Worm (Caenorhabditis elegans) whole organism, young adult: ENCODE measurements around the gene nrde-4.
A peak's percentile ranks its signal among the peaks of the same experiment; 100 is the strongest.

ENCODE experiments used
- C06A6.2 ChIP-seq: fragments of 200-800 bp; sonication (Bioruptor generic); conservative IDR thresholded peaks from 2 replicates; pipeline ENCODE4 v1.3.6; 2022; ENCODE audit warnings: missing genetic modification characterization, missing compliant biosample characterization
- C17E4.6 ChIP-seq: fragments of 200-800 bp; sonication (Bioruptor generic); IDR thresholded peaks from 2 replicates; pipeline ENCODE4 v1.3.6; 2022; ENCODE audit warnings: missing genetic modification reagents, missing genetic modification characterization, missing compliant biosample characterization
- D2030.7 ChIP-seq: fragments of 200-800 bp; sonication (Bioruptor generic); IDR thresholded peaks from 2 replicates; pipeline ENCODE4 v1.3.6; 2022; ENCODE audit warnings: missing genetic modification reagents, missing genetic modification characterization, missing compliant biosample characterization
- F10E7.11 ChIP-seq: sonication (generic microtip); optimal IDR thresholded peaks from 2 replicates; lab custom pipeline; 2017; ENCODE audit warnings: mild to moderate bottlenecking, missing genetic modification characterization, moderate library complexity, missing compliant biosample characterization
- F23B12.7 ChIP-seq: sonication (generic microtip); optimal IDR thresholded peaks from 2 replicates; lab custom pipeline; 2017; ENCODE audit warnings: missing genetic modification characterization, mild to moderate bottlenecking, missing compliant biosample characterization, antibody characterized with exemption, moderate library complexity; ENCODE audit not compliant: insufficient read depth
- F52B5.7 ChIP-seq: sonication (generic microtip); optimal IDR thresholded peaks from 2 replicates; lab custom pipeline; 2016; ENCODE audit warnings: mild to moderate bottlenecking, missing genetic modification characterization, missing compliant biosample characterization
- F57A8.1 ChIP-seq: fragments of 200-800 bp; sonication (Bioruptor generic); optimal IDR thresholded peaks from 2 replicates; lab custom pipeline; 2018; ENCODE audit warnings: mild to moderate bottlenecking, missing genetic modification characterization, moderate library complexity, missing compliant biosample characterization
- T26A5.8 ChIP-seq: sonication (generic microtip); optimal IDR thresholded peaks from 2 replicates; lab custom pipeline; 2016; ENCODE audit warnings: missing genetic modification characterization, missing compliant biosample characterization
- Y53F4B.3 ChIP-seq: fragments of 200-800 bp; sonication (Bioruptor generic); IDR thresholded peaks from 2 replicates; pipeline ENCODE4 v1.3.6; 2022; ENCODE audit warnings: missing genetic modification reagents, missing genetic modification characterization, missing compliant biosample characterization
- Y95B8A.8 ChIP-seq: fragments of 200-800 bp; sonication (Bioruptor generic); IDR thresholded peaks from 2 replicates; pipeline ENCODE4 v1.3.6; 2022; ENCODE audit warnings: missing genetic modification reagents, missing genetic modification characterization, missing compliant biosample characterization
- ama-1 ChIP-seq, 3 experiments: fragments of 150-350 bp in 1 of 3; sonication (generic microtip) in 2 of 3; optimal IDR thresholded peaks; 2 replicates each; lab custom pipeline; 2014 to 2018; ENCODE audit warnings: missing biosample characterization in 2 of 3, missing genetic modification characterization in 2 of 3, missing genetic modification reagents in 2 of 3
- aptf-2 ChIP-seq: fragments of 200-800 bp; sonication (Bioruptor generic); conservative IDR thresholded peaks from 2 replicates; pipeline ENCODE4 v1.3.6; 2022; ENCODE audit warnings: missing genetic modification reagents, missing genetic modification characterization, missing compliant biosample characterization
- athp-1 ChIP-seq: sonication (generic microtip); optimal IDR thresholded peaks from 2 replicates; lab custom pipeline; 2017; ENCODE audit warnings: mild to moderate bottlenecking, missing genetic modification characterization, missing compliant biosample characterization
- attf-5 ChIP-seq: fragments of 200-800 bp; sonication (Bioruptor generic); optimal IDR thresholded peaks from 2 replicates; lab custom pipeline; 2018; ENCODE audit warnings: mild to moderate bottlenecking, missing genetic modification characterization, missing compliant biosample characterization
- bed-1 ChIP-seq: fragments of 200-800 bp; sonication (Bioruptor generic); IDR thresholded peaks from 2 replicates; pipeline ENCODE4 v1.3.6; 2022; ENCODE audit warnings: missing genetic modification reagents, missing genetic modification characterization, missing compliant biosample characterization
- ccch-3 ChIP-seq: fragments of 200-800 bp; sonication (Bioruptor generic); optimal IDR thresholded peaks from 2 replicates; lab custom pipeline; 2018; ENCODE audit warnings: mild to moderate bottlenecking, missing genetic modification characterization, missing compliant biosample characterization
- ceh-100 ChIP-seq: fragments of 200-800 bp; sonication (Bioruptor generic); IDR thresholded peaks from 2 replicates; pipeline ENCODE4 v1.3.6; 2022; ENCODE audit warnings: missing genetic modification reagents, missing genetic modification characterization, missing compliant biosample characterization
- ceh-58 ChIP-seq: fragments of 200-800 bp; sonication (Bioruptor generic); IDR thresholded peaks from 2 replicates; pipeline ENCODE4 v1.3.6; 2022; ENCODE audit warnings: missing genetic modification characterization, missing compliant biosample characterization
- ceh-91 ChIP-seq: fragments of 200-800 bp; sonication (Bioruptor generic); IDR thresholded peaks from 2 replicates; pipeline ENCODE4 v1.3.6; 2022; ENCODE audit warnings: missing genetic modification reagents, missing genetic modification characterization, missing compliant biosample characterization
- die-1 ChIP-seq: sonication (generic microtip); optimal IDR thresholded peaks from 2 replicates; lab custom pipeline; 2016; ENCODE audit warnings: missing genotype, mild to moderate bottlenecking, missing genetic modification characterization, missing compliant biosample characterization
- dpff-1 ChIP-seq: sonication (generic microtip); optimal IDR thresholded peaks from 2 replicates; lab custom pipeline; 2017; ENCODE audit warnings: mild to moderate bottlenecking, missing genetic modification characterization, missing compliant biosample characterization
- egl-18 ChIP-seq: fragments of 200-800 bp; sonication (Bioruptor generic); IDR thresholded peaks from 2 replicates; pipeline ENCODE4 v1.3.6; 2022; ENCODE audit warnings: missing genetic modification reagents, missing genetic modification characterization, missing compliant biosample characterization
- egl-44 ChIP-seq: fragments of 200-800 bp; sonication (Bioruptor generic); IDR thresholded peaks from 2 replicates; pipeline ENCODE4 v1.3.6; 2022; ENCODE audit warnings: missing genetic modification reagents, missing genetic modification characterization, missing compliant biosample characterization
- egrh-3 ChIP-seq: fragments of 200-800 bp; sonication (Bioruptor generic); IDR thresholded peaks from 2 replicates; pipeline ENCODE4 v1.3.6; 2022; ENCODE audit warnings: missing genetic modification reagents, missing genetic modification characterization, missing compliant biosample characterization
- ets-4 ChIP-seq: fragments of 200-800 bp; sonication (Bioruptor generic); optimal IDR thresholded peaks from 2 replicates; lab custom pipeline; 2018; ENCODE audit warnings: mild to moderate bottlenecking, missing genetic modification characterization, missing compliant biosample characterization
- gei-17 ChIP-seq: fragments of 200-800 bp; sonication (Bioruptor generic); optimal IDR thresholded peaks from 2 replicates; lab custom pipeline; 2018; ENCODE audit warnings: mild to moderate bottlenecking, missing genetic modification characterization, missing compliant biosample characterization
- hlh-26 ChIP-seq: fragments of 200-800 bp; sonication (Bioruptor generic); conservative IDR thresholded peaks from 2 replicates; pipeline ENCODE4 v1.3.6; 2022; ENCODE audit warnings: missing genetic modification reagents, missing genetic modification characterization, missing compliant biosample characterization
- hmg-1.2 ChIP-seq: fragments of 200-800 bp; sonication (Bioruptor generic); IDR thresholded peaks from 2 replicates; pipeline ENCODE4 v1.3.6; 2022; ENCODE audit warnings: missing genetic modification reagents, missing genetic modification characterization, missing compliant biosample characterization
- lag-1 ChIP-seq: fragments of 200-800 bp; sonication (Bioruptor generic); IDR thresholded peaks from 2 replicates; pipeline ENCODE4 v1.3.6; 2022; ENCODE audit warnings: missing genetic modification reagents, missing genetic modification characterization, missing compliant biosample characterization
- lin-35 ChIP-seq, 3 experiments: fragments of 150-350 bp in 2 of 3; sonication (generic microtip) in 1 of 3; optimal IDR thresholded peaks; 2 replicates each; lab custom pipeline; 2014 to 2018; ENCODE audit warnings: missing biosample characterization in 3 of 3, missing genetic modification characterization in 3 of 3, missing genetic modification reagents in 3 of 3
- lin-40 ChIP-seq: sonication (generic microtip); optimal IDR thresholded peaks from 2 replicates; lab custom pipeline; 2016; ENCODE audit warnings: missing genetic modification characterization, mild to moderate bottlenecking, missing compliant biosample characterization, missing genotype, missing genetic modification reagents
- lsy-27 ChIP-seq: sonication (generic microtip); optimal IDR thresholded peaks from 2 replicates; lab custom pipeline; 2017; ENCODE audit warnings: missing genetic modification characterization, mild to moderate bottlenecking, missing compliant biosample characterization, antibody characterized with exemption, missing genotype, borderline replicate concordance; ENCODE audit not compliant: insufficient read depth
- madf-10 ChIP-seq: sonication (generic microtip); optimal IDR thresholded peaks from 2 replicates; lab custom pipeline; 2016; ENCODE audit warnings: mild to moderate bottlenecking, missing genetic modification characterization, missing compliant biosample characterization
- mcd-1 ChIP-seq: fragments of 200-800 bp; sonication (Bioruptor generic); IDR thresholded peaks from 2 replicates; pipeline ENCODE4 v1.3.6; 2022; ENCODE audit warnings: missing genetic modification reagents, missing genetic modification characterization, missing compliant biosample characterization
- mel-28 ChIP-seq: sonication (generic microtip); optimal IDR thresholded peaks from 2 replicates; lab custom pipeline; 2016; ENCODE audit warnings: borderline replicate concordance, mild to moderate bottlenecking, missing genetic modification characterization, missing compliant biosample characterization
- nhr-27 ChIP-seq: fragments of 200-800 bp; sonication (Bioruptor generic); optimal IDR thresholded peaks from 2 replicates; lab custom pipeline; 2018; ENCODE audit warnings: mild to moderate bottlenecking, missing genetic modification characterization, moderate library complexity, missing compliant biosample characterization
- nhr-80 ChIP-seq: sonication (generic microtip); optimal IDR thresholded peaks from 2 replicates; lab custom pipeline; 2016; ENCODE audit warnings: missing genetic modification characterization, missing compliant biosample characterization
- nhr-90 ChIP-seq: sonication (generic microtip); optimal IDR thresholded peaks from 2 replicates; lab custom pipeline; 2016; ENCODE audit warnings: missing genotype, mild to moderate bottlenecking, missing genetic modification characterization, missing compliant biosample characterization
- rcor-1 ChIP-seq: fragments of 200-800 bp; sonication (Bioruptor generic); IDR thresholded peaks from 2 replicates; pipeline ENCODE4 v1.3.6; 2022; ENCODE audit warnings: missing genetic modification reagents, missing genetic modification characterization, missing compliant biosample characterization
- rec-8 ChIP-seq, 2 experiments: sonication (generic microtip); optimal IDR thresholded peaks; 2 replicates each; lab custom pipeline; 2016; ENCODE audit warnings: mild to moderate bottlenecking in 2 of 2, missing genetic modification characterization in 2 of 2, missing genetic modification reagents in 2 of 2, missing genotype in 2 of 2, missing biosample characterization in 1 of 2, missing compliant biosample characterization in 1 of 2, moderate library complexity in 1 of 2
- snpc-3.4 ChIP-seq: sonication (generic microtip); optimal IDR thresholded peaks from 2 replicates; lab custom pipeline; 2017; ENCODE audit warnings: missing genetic modification characterization, mild to moderate bottlenecking, missing compliant biosample characterization, antibody characterized with exemption, moderate library complexity, missing genotype, missing genetic modification reagents
- tbx-9 ChIP-seq: sonication (generic microtip); optimal IDR thresholded peaks from 2 replicates; lab custom pipeline; 2016; ENCODE audit warnings: borderline replicate concordance, missing genetic modification characterization, inconsistent platforms, missing compliant biosample characterization
- tlf-1 ChIP-seq: fragments of 200-800 bp; sonication (Bioruptor generic); optimal IDR thresholded peaks from 2 replicates; lab custom pipeline; 2018; ENCODE audit warnings: mild to moderate bottlenecking, missing genetic modification characterization, missing compliant biosample characterization
- zfh-2 ChIP-seq: fragments of 200-800 bp; sonication (Bioruptor generic); conservative IDR thresholded peaks from 2 replicates; pipeline ENCODE4 v1.3.6; 2022; ENCODE audit warnings: missing genetic modification reagents, missing genetic modification characterization, missing compliant biosample characterization
- ztf-25 ChIP-seq: fragments of 200-800 bp; sonication (Bioruptor generic); IDR thresholded peaks from 2 replicates; pipeline ENCODE4 v1.3.6; 2022; ENCODE audit warnings: missing genetic modification reagents, missing genetic modification characterization, missing compliant biosample characterization
- ztf-26 ChIP-seq: sonication (generic microtip); optimal IDR thresholded peaks from 2 replicates; lab custom pipeline; 2017; ENCODE audit warnings: missing genetic modification characterization, missing compliant biosample characterization
- ztf-28 ChIP-seq: fragments of 200-800 bp; sonication (Bioruptor generic); IDR thresholded peaks from 2 replicates; pipeline ENCODE4 v1.3.6; 2022; ENCODE audit warnings: missing genetic modification reagents, missing genetic modification characterization, missing compliant biosample characterization
- ztf-3 ChIP-seq: fragments of 200-800 bp; sonication (Bioruptor generic); optimal IDR thresholded peaks from 2 replicates; lab custom pipeline; 2018; ENCODE audit warnings: mild to moderate bottlenecking, missing genetic modification characterization, missing compliant biosample characterization

The nrde-4 gene

DNA sequence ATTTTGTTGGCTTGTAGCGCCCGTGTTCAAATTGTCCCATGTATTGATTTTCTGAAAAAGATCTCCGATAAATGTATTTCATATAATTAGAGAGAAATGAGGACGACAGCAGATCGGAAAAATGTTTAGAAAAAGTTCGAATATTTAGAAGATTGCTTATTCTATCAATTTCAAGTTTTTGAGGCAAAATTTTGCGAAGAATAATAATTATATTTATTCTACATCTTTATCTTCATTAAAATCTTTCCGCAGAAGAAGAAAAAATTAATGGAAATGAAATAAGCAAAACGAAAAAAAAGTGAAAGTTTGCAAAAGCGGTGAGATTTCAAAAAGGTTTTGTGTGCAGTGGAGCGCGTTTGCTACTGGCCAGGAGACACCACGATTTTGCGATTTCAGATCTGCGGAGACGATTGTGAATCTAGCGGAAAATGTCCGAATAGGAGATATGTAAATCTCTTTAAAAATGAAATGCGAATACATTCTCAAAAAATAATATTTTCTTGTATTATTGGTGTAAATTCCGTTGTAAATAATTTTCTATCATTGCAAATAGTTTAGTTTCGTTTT lies at the start of gene nrde-4 (continued):
- TF ChIP-seq zfh-2 (GFP tag; lab: Robert Waterston, UW) = no peak
- no peak for TF ChIP-seq ceh-58 (GFP tag; lab: Robert Waterston, UW)
- TF ChIP-seq egl-18 (GFP tag; lab: Robert Waterston, UW) = no peak
- TF ChIP-seq dpff-1 (tag; lab: Kevin White, UChicago) = no peak
- no peak for TF ChIP-seq ztf-26 (tag; lab: Kevin White, UChicago)
- TF ChIP-seq D2030.7 (GFP tag; lab: Robert Waterston, UW) = peak; percentile 40; the same call in 1 of the 2 replicates
- TF ChIP-seq ztf-3 (GFP tag; lab: Kevin White, UChicago) = no peak
- no peak for TF ChIP-seq nhr-27 (tag; lab: Kevin White, UChicago)
- peak; percentile 96 for TF ChIP-seq ceh-100 (GFP tag; lab: Robert Waterston, UW)
- TF ChIP-seq athp-1 = no peak
- TF ChIP-seq tlf-1 = no peak
- TF ChIP-seq bed-1 (GFP tag; lab: Robert Waterston, UW) = no peak
- peak; percentile 15 for TF ChIP-seq madf-10 (tag; lab: Kevin White, UChicago)
- peak; percentile 31 for TF ChIP-seq lsy-27 (tag; lab: Kevin White, UChicago)
- no peak for TF ChIP-seq lag-1 (GFP tag; lab: Robert Waterston, UW)
- TF ChIP-seq ztf-28 = no peak
- TF ChIP-seq ceh-91 (GFP tag; lab: Robert Waterston, UW) = peak; percentile 28; the same call in 1 of the 2 replicates
- no peak for TF ChIP-seq ccch-3 (GFP tag; lab: Kevin White, UChicago)
- no peak for TF ChIP-seq egrh-3 (GFP tag; lab: Robert Waterston, UW)
- no peak for TF ChIP-seq mel-28 (tag; lab: Kevin White, UChicago)
- peak; percentile 51 for TF ChIP-seq nhr-80 (tag; lab: Kevin White, UChicago)
- TF ChIP-seq lin-35 (GFP tag; optimal IDR thresholded peaks at IDR 0.05; lab: Kevin White, UChicago) = no peak
- TF ChIP-seq ama-1 (optimal IDR thresholded peaks at IDR 0.05; lab: Kevin White, UChicago) = no peak
- no peak for TF ChIP-seq ama-1 (GFP tag; optimal IDR thresholded peaks at IDR 0.05; lab: Kevin White, UChicago)
- TF ChIP-seq rec-8 (tag; optimal IDR thresholded peaks at IDR 0.05; lab: Kevin White, UChicago) = no peak
- peak; percentile 8 for TF ChIP-seq lin-40
- TF ChIP-seq die-1 (tag; lab: Kevin White, UChicago) = no peak
- no peak for TF ChIP-seq nhr-90 (tag; lab: Kevin White, UChicago)
- no peak for TF ChIP-seq ets-4 (GFP tag; lab: Kevin White, UChicago)
- TF ChIP-seq mcd-1 (GFP tag; lab: Robert Waterston, UW) = peak; percentile 95
- no peak for TF ChIP-seq aptf-2 (GFP tag; lab: Robert Waterston, UW)
- no peak for TF ChIP-seq F57A8.1 (GFP tag; lab: Kevin White, UChicago)
- TF ChIP-seq rcor-1 (GFP tag; lab: Robert Waterston, UW) = no peak
- TF ChIP-seq hmg-1.2 (GFP tag; lab: Robert Waterston, UW) = peak; percentile 31; the same call in 1 of the 2 replicates
- no peak for TF ChIP-seq egl-44 (GFP tag; lab: Robert Waterston, UW)
- no peak for TF ChIP-seq gei-17 (GFP tag; lab: Kevin White, UChicago)
- no peak for TF ChIP-seq ztf-25 (GFP tag; lab: Robert Waterston, UW)
- TF ChIP-seq tbx-9 = no peak
- no peak for TF ChIP-seq Y53F4B.3
- TF ChIP-seq C17E4.6 (GFP tag; lab: Robert Waterston, UW) = no peak
- no peak for TF ChIP-seq C06A6.2
- TF ChIP-seq attf-5 (GFP tag; lab: Kevin White, UChicago) = peak; percentile 77
- TF ChIP-seq T26A5.8 = no peak
- no peak for TF ChIP-seq F52B5.7 (tag; lab: Kevin White, UChicago)
- no peak for TF ChIP-seq snpc-3.4
- no peak for TF ChIP-seq Y95B8A.8 (GFP tag; lab: Robert Waterston, UW)
- no peak for TF ChIP-seq F10E7.11 (tag; lab: Kevin White, UChicago)
- no peak for TF ChIP-seq hlh-26
- TF ChIP-seq F23B12.7 (tag; lab: Kevin White, UChicago) = peak; percentile 83
